Fruit fly (Drosophila melanogaster) Kc167 (cell line): Measurements from ENCODE around the gene gce.

Source experiments
- Myc ChIP-seq: fragments of >200 bp; optimal IDR thresholded peaks from 2 replicates; lab custom pipeline; 2017; ENCODE audit warnings: missing external identifiers
- Sin3A ChIP-seq: fragments of >200 bp; optimal IDR thresholded peaks from 2 replicates; lab custom pipeline; 2018; ENCODE audit warnings: missing external identifiers
- h ChIP-seq: fragments of >200 bp; optimal IDR thresholded peaks from 3 replicates; lab custom pipeline; 2018; ENCODE audit warnings: missing external identifiers
- insv ChIP-seq: fragments of >200 bp; optimal IDR thresholded peaks from 3 replicates; lab custom pipeline; 2018; ENCODE audit warnings: missing external identifiers
- psq ChIP-seq: fragments of >200 bp; optimal IDR thresholded peaks from 2 replicates; lab custom pipeline; 2017; ENCODE audit warnings: missing external identifiers
- ttk ChIP-seq: sonication (Bioruptor generic); optimal IDR thresholded peaks from 2 replicates; lab custom pipeline; 2017; ENCODE audit warnings: missing external identifiers

gce gene

dm6 chrX:15296969-15297816 is at the start of gene gce:
Gene gce, plus strand, starts transcription at chrX:15297766.
- TF ChIP-seq h (no peak), Sin3A (lab: Kevin White, UChicago) (no peak), psq (lab: Kevin White, UChicago) (no peak), insv (lab: Kevin White, UChicago) (no peak), ttk (no peak), Myc (lab: Kevin White, UChicago) (no peak)

DNA sequence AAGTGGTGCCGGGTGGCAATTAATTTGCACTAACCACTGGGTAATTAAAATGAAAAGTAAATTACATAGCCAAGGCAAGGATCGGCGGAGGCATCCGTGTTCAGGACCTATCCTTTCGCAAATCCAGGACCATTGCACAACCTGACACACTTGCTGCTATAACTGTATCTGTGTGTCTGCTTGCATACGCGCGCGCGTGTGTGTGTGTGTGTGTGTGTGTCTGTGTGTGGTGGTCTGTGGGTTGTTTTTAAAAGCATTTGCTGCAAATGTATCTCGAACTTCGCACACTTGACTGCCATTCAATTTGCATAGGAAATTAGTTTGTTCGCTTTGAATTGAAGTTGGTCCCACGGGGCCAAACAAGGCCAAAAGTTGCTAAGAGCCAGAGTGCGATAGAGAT is 38.3 kb upstream of the gce start:
- TF ChIP-seq insv (lab: Kevin White, UChicago), result no peak
- no peak for TF ChIP-seq psq (lab: Kevin White, UChicago)
- TF ChIP-seq Sin3A (lab: Kevin White, UChicago), result no peak

- TF ChIP-seq Sin3A (lab: Kevin White, UChicago) (no peak), insv (lab: Kevin White, UChicago) (no peak), h (no peak), ttk (no peak), Myc (lab: Kevin White, UChicago) (no peak), psq (lab: Kevin White, UChicago) (no peak)
Observed at dm6 chrX:15272305-15272704, 25.3 kb upstream of the gce start, which contains the start of gene CG9106. Gene CG9106, minus strand, starts transcription at chrX:15272405.

dm6 chrX:15292794-15293193 is 4.8 kb upstream of the gce start, which contains the start of gene CG5877:
Gene CG5877, plus strand, starts transcription at chrX:15293031.
- TF ChIP-seq Myc (lab: Kevin White, UChicago), result no peak

DNA sequence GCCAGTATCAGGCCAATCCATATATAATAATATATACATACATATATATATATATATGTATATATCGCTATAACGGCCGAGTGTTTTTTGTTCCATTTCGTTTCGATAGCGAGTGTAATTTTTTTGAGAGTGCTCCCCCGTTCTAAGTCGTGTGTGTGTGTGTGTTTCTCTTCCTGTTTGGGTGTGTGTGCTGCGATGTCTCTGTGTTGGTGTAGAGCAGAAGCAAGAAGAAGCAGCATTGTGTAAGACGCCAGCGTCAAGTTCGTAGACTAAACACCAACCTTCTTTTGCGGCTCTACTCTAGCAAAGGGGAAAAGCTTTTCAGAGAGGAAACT is 364 bp downstream of the gce start:
- no peak for TF ChIP-seq psq (lab: Kevin White, UChicago)
- TF ChIP-seq Myc (lab: Kevin White, UChicago), result no peak
- no peak for TF ChIP-seq Sin3A (lab: Kevin White, UChicago)
- no peak for TF ChIP-seq insv (lab: Kevin White, UChicago)
- TF ChIP-seq h, result no peak
- TF ChIP-seq ttk, result no peak

DNA sequence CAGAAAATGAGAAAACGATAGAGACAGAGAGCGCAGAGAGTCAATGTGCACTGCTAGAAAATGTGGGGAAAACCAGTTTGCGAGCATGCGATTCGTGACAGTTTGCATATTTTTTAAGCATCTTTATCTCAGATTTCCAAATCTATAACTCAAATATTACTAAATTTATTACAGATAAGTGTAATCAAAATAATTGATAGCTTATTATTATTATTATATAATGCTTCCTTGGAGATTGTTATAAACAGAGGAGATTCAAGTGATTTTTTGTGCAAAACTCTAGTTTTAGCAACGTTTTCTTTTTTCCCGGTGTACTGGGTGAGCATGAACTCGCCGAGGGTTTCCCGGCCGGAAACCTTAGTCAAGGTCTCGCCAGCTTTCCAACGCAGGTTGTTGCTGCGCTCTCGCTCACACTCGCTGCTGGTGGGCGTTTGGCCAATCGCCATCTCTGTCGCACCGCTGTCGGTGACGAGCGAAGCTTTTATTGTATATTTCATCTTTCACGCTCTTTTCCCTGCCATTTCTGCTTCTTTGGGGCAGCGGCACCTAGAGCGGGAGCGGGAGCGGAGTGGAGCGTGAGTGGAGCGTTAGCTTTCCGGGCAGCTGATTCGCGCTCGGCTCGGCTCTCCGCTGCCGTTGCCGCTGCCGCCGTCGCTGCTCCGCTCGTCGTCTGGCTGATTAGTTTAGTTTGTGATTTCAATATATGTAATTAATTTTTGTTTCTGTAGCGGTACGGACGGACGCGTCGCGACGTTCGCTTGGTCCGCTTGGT is 918 bp downstream of the gce start:
- TF ChIP-seq insv (lab: Kevin White, UChicago), result no peak
- TF ChIP-seq Myc (lab: Kevin White, UChicago), result no peak
- TF ChIP-seq psq (lab: Kevin White, UChicago), result no peak
- TF ChIP-seq h, result no peak
- no peak for TF ChIP-seq ttk
- no peak for TF ChIP-seq Sin3A (lab: Kevin White, UChicago)

DNA sequence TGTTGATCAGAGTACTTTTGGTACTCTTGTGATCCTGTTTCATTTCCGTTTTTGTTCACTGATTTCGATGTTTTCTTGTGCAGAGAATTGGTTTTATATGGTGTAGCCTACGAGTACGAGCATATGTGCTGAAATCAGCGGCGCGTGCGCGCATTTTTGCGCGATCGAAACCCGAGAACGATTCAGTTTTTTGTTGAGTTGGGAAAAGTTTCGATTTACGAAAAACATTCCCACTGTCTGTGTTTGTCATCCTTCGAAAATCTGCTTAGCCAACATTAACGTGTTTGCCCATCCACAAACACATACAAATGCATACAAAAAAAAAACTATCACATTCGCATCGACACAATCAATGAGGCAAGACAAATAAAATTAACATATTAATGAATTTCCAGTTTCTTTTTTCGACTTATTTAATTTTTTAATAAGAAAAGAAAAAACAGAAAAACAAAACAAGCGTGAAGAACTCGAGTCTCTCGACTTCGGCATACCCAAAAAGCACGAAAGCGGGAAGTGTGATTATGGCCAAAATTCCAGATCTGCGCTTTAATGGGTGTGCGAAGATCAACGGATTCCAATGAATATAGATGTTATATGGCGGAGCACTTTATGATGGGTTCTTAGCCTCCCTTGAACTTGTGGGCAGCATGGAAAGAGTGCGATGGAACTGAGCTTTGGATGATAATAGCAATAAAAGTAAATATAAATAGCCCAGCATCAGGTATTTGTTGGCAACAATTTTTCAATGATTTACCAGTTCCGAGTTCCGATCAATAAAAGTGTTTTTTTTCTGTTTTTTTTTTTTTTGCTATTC is 2.6 kb downstream of the gce start:
- TF ChIP-seq insv (lab: Kevin White, UChicago) (no peak), Sin3A (lab: Kevin White, UChicago) (no peak), h (no peak), psq (lab: Kevin White, UChicago) (no peak), Myc (lab: Kevin White, UChicago) (no peak), ttk (peak; percentile 83)

- TF ChIP-seq insv (lab: Kevin White, UChicago), result no peak
- TF ChIP-seq Myc (lab: Kevin White, UChicago), result no peak
- no peak for TF ChIP-seq h
- TF ChIP-seq psq (lab: Kevin White, UChicago), result no peak
- no peak for TF ChIP-seq Sin3A (lab: Kevin White, UChicago)
- TF ChIP-seq ttk, result no peak
Observed at dm6 chrX:15301175-15301574, 3.6 kb downstream of the gce start.

DNA sequence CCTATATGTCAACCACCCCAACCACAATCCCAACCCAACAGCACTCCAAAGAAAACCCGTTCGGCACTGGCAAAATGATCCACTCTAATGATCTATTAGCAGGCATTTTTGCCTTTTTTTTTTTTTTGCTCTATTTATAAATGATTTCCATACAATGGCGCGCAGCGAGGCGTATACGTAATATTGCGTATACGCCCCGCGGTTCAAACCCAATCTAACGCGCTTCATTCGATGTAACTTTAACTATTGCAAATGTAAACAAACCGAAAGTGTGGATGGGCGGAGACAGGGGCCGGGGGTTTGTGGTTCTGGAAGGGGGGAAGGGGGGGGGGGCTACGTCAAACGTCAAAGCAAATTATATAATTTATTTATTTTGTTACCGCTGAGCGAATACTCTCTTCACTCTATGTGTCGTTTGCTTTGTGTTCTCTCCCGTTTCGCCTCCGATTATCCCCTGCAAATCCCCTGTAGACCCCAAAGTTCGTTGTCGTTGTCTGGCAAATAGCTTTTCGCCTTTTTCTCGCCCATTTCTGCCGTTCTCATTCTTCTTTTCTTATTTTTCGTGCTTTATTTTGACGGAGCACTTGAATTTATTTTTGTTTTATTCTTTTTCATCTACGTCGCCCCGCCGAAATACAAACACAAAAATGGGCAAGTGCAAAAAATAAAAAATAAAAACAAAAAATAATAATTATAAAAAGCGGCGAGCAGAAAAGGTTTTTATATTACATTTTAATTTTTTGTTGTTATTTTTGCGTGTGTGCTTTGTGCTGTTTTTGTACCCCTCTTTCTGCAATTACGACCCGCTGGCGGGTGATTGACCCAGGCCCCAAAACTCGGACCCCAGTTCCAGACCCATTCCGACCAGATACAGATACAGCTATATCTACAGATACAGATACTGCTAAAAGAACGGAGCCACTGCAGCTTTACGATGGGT is 5.9 kb downstream of the gce start:
- TF ChIP-seq insv (lab: Kevin White, UChicago) (no peak), ttk (no peak), h (no peak), psq (lab: Kevin White, UChicago) (no peak), Myc (lab: Kevin White, UChicago) (no peak)

DNA sequence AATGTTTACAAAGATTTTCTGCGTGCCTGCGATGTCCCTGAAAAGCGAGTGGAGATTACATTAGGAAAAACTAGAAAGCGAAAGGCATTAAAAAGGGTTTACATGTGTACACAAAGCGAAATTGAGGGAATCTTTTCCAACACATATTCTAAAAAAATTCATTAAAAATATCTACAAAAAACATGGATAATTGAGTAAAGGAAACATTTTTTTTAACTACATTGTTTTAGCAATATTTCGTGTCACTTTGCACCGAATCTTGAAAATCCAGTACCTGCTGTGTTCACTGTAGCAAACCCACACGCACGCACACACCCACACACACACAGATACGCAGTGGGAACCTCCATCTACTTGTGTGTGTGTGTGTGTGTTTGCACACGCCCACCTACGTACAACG is 6.6 kb downstream of the gce start:
- TF ChIP-seq ttk (no peak), Myc (lab: Kevin White, UChicago) (no peak), insv (lab: Kevin White, UChicago) (no peak), h (no peak), Sin3A (lab: Kevin White, UChicago) (no peak), psq (lab: Kevin White, UChicago) (no peak)
